Fruit fly (Drosophila melanogaster) whole organism, prepupa: ENCODE results near the gene glu.

ENCODE experiments used
- Blimp-1 ChIP-seq: fragments of 200-800 bp; sonication (Bioruptor generic); optimal IDR thresholded peaks from 3 replicates; lab custom pipeline; 2017; ENCODE audit warnings: missing biosample characterization, missing genetic modification characterization, mild to moderate bottlenecking, moderate library complexity, missing genetic modification reagents
- CG10631 ChIP-seq: fragments of 200-800 bp; sonication (Bioruptor generic); optimal IDR thresholded peaks from 2 replicates; lab custom pipeline; 2016; ENCODE audit warnings: missing biosample characterization, missing genetic modification characterization
- CG10669 ChIP-seq: fragments of 200-800 bp; sonication (Bioruptor generic); optimal IDR thresholded peaks from 3 replicates; lab custom pipeline; 2018; ENCODE audit warnings: missing biosample characterization, mild to moderate bottlenecking, missing genetic modification characterization, moderate library complexity
- CG11294 ChIP-seq: fragments of 200-800 bp; sonication (Bioruptor generic); IDR thresholded peaks from 2 replicates; pipeline ENCODE4 v1.3.6; 2022; ENCODE audit warnings: missing biosample characterization, missing genetic modification characterization
- CG11762 ChIP-seq: fragments of 200-800 bp; sonication (Bioruptor generic); optimal IDR thresholded peaks from 3 replicates; lab custom pipeline; 2016; ENCODE audit warnings: missing biosample characterization, missing genetic modification characterization; ENCODE audit not compliant: insufficient read depth
- CG15336 ChIP-seq: fragments of 200-800 bp; sonication (Bioruptor generic); IDR thresholded peaks from 2 replicates; pipeline ENCODE4 v1.3.6; 2022; ENCODE audit warnings: missing biosample characterization, missing genetic modification characterization
- CG1621 ChIP-seq: fragments of 200-800 bp; sonication (Bioruptor generic); optimal IDR thresholded peaks from 3 replicates; lab custom pipeline; 2018; ENCODE audit warnings: missing biosample characterization, mild to moderate bottlenecking, missing genetic modification characterization
- CG16779 ChIP-seq: fragments of 200-800 bp; sonication (Bioruptor generic); optimal IDR thresholded peaks from 3 replicates; lab custom pipeline; 2017; ENCODE audit warnings: missing biosample characterization, mild to moderate bottlenecking, missing genetic modification characterization
- CG3032 ChIP-seq: fragments of 200-800 bp; optimal IDR thresholded peaks from 2 replicates; lab custom pipeline; 2019; ENCODE audit warnings: missing biosample characterization, mild to moderate bottlenecking, missing genetic modification characterization, moderate library complexity
- CG31627 ChIP-seq: fragments of 200-800 bp; sonication (Bioruptor generic); optimal IDR thresholded peaks from 3 replicates; lab custom pipeline; 2016; ENCODE audit warnings: missing biosample characterization, missing genetic modification characterization
- CG32006 ChIP-seq: fragments of 200-800 bp; sonication (Bioruptor generic); optimal IDR thresholded peaks from 3 replicates; lab custom pipeline; 2017; ENCODE audit warnings: missing biosample characterization, mild to moderate bottlenecking, missing genetic modification characterization
- CG34406 ChIP-seq: fragments of 200-800 bp; sonication (Bioruptor generic); optimal IDR thresholded peaks from 3 replicates; lab custom pipeline; 2016; ENCODE audit warnings: missing biosample characterization, missing genetic modification characterization
- CG3919 ChIP-seq: fragments of 200-800 bp; sonication (Bioruptor generic); optimal IDR thresholded peaks from 3 replicates; lab custom pipeline; 2016; ENCODE audit warnings: missing biosample characterization, missing genetic modification characterization
- CG4318 ChIP-seq: fragments of 200-800 bp; sonication (Bioruptor generic); optimal IDR thresholded peaks from 3 replicates; lab custom pipeline; 2017; ENCODE audit warnings: missing biosample characterization, mild to moderate bottlenecking, missing genetic modification characterization
- CG6276 ChIP-seq: fragments of 200-800 bp; sonication (Bioruptor generic); optimal IDR thresholded peaks from 2 replicates; lab custom pipeline; 2017; ENCODE audit warnings: missing biosample characterization, mild to moderate bottlenecking, missing genetic modification characterization
- CG6808 ChIP-seq: fragments of 200-800 bp; sonication (Bioruptor generic); optimal IDR thresholded peaks from 3 replicates; lab custom pipeline; 2017; ENCODE audit warnings: missing biosample characterization, missing genetic modification characterization, mild to moderate bottlenecking, moderate library complexity, missing genetic modification reagents
- CG8119 ChIP-seq: fragments of 200-800 bp; sonication (Bioruptor generic); IDR thresholded peaks from 3 replicates; pipeline ENCODE4 v1.3.6; 2022; ENCODE audit warnings: missing biosample characterization, missing genetic modification characterization
- CG8319 ChIP-seq: fragments of 200-800 bp; sonication (Bioruptor generic); optimal IDR thresholded peaks from 3 replicates; lab custom pipeline; 2016; ENCODE audit warnings: missing biosample characterization, missing genetic modification characterization
- CG8632 ChIP-seq: fragments of 200-800 bp; sonication (Bioruptor generic); optimal IDR thresholded peaks from 3 replicates; lab custom pipeline; 2016; ENCODE audit warnings: missing biosample characterization, missing genetic modification characterization
- Eip75B ChIP-seq: fragments of 200-800 bp; sonication (Bioruptor generic); optimal IDR thresholded peaks from 3 replicates; lab custom pipeline; 2016; ENCODE audit warnings: missing biosample characterization, missing genetic modification characterization
- Eip78C ChIP-seq: fragments of 200-800 bp; sonication (Bioruptor generic); peaks from one replicate; lab custom pipeline; 2016; ENCODE audit warnings: missing biosample characterization, missing genetic modification characterization
- Ets21C ChIP-seq: fragments of 200-800 bp; sonication (Bioruptor generic); optimal IDR thresholded peaks from 3 replicates; lab custom pipeline; 2016; ENCODE audit warnings: missing biosample characterization, missing genetic modification characterization
- Ets96B ChIP-seq: fragments of 200-800 bp; optimal IDR thresholded peaks from 2 replicates; lab custom pipeline; 2019; ENCODE audit warnings: missing biosample characterization, mild to moderate bottlenecking, missing genetic modification characterization, moderate library complexity
- Hr38 ChIP-seq: sonication (Bioruptor generic); optimal IDR thresholded peaks from 2 replicates; lab custom pipeline; 2016; ENCODE audit warnings: missing biosample characterization, missing genetic modification characterization
- Hr39 ChIP-seq: fragments of 200-800 bp; sonication (Bioruptor generic); optimal IDR thresholded peaks from 2 replicates; lab custom pipeline; 2016; ENCODE audit warnings: missing biosample characterization, missing genetic modification characterization
- Hr4 ChIP-seq: fragments of 200-800 bp; sonication (Bioruptor generic); optimal IDR thresholded peaks from 3 replicates; lab custom pipeline; 2016; ENCODE audit warnings: missing biosample characterization, missing genetic modification characterization
- Lpt ChIP-seq: fragments of 200-800 bp; sonication (Bioruptor generic); optimal IDR thresholded peaks from 3 replicates; lab custom pipeline; 2016; ENCODE audit warnings: missing biosample characterization, missing genetic modification characterization
- OdsH ChIP-seq: fragments of 200-800 bp; sonication (Bioruptor generic); optimal IDR thresholded peaks from 3 replicates; lab custom pipeline; 2016; ENCODE audit warnings: missing biosample characterization, missing genetic modification characterization
- Smox ChIP-seq: fragments of 200-800 bp; sonication (Bioruptor generic); optimal IDR thresholded peaks from 3 replicates; lab custom pipeline; 2016; ENCODE audit warnings: missing biosample characterization, missing genetic modification characterization
- Sox102F ChIP-seq: fragments of 200-800 bp; sonication (Bioruptor generic); optimal IDR thresholded peaks from 2 replicates; lab custom pipeline; 2016; ENCODE audit warnings: missing biosample characterization, mild to moderate bottlenecking, missing genetic modification characterization
- Sox14 ChIP-seq: fragments of 200-800 bp; sonication (Bioruptor generic); optimal IDR thresholded peaks from 3 replicates; lab custom pipeline; 2016; ENCODE audit warnings: missing biosample characterization, missing genetic modification characterization
- Sox15 ChIP-seq: fragments of 200-800 bp; sonication (Bioruptor generic); optimal IDR thresholded peaks from 3 replicates; lab custom pipeline; 2016; ENCODE audit warnings: missing biosample characterization, missing genetic modification characterization
- achi ChIP-seq: fragments of 200-800 bp; sonication (Bioruptor generic); optimal IDR thresholded peaks from 3 replicates; lab custom pipeline; 2016; ENCODE audit warnings: missing biosample characterization, missing genetic modification characterization
- acj6 ChIP-seq: fragments of 200-800 bp; sonication (Bioruptor generic); optimal IDR thresholded peaks from 3 replicates; lab custom pipeline; 2016; ENCODE audit warnings: missing biosample characterization, missing genetic modification characterization
- dac ChIP-seq: fragments of 200-800 bp; sonication (Bioruptor generic); optimal IDR thresholded peaks from 2 replicates; lab custom pipeline; 2017; ENCODE audit warnings: missing biosample characterization, mild to moderate bottlenecking, missing genetic modification characterization
- dsx ChIP-seq: fragments of 200-800 bp; optimal IDR thresholded peaks from 3 replicates; lab custom pipeline; 2019; ENCODE audit warnings: missing biosample characterization, mild to moderate bottlenecking, missing genetic modification characterization, moderate library complexity; ENCODE audit not compliant: poor library complexity, severe bottlenecking
- eg ChIP-seq: fragments of 200-800 bp; sonication (Bioruptor generic); IDR thresholded peaks from 3 replicates; pipeline ENCODE4 v1.3.6; 2022; ENCODE audit warnings: missing biosample characterization, missing genetic modification characterization
- esn ChIP-seq: fragments of 200-800 bp; sonication (Bioruptor generic); optimal IDR thresholded peaks from 2 replicates; lab custom pipeline; 2016; ENCODE audit warnings: missing biosample characterization, mild to moderate bottlenecking, missing genetic modification characterization, moderate library complexity
- fd85E ChIP-seq: fragments of 200-800 bp; sonication (Bioruptor generic); optimal IDR thresholded peaks from 3 replicates; lab custom pipeline; 2016; ENCODE audit warnings: missing biosample characterization, missing genetic modification characterization
- lz ChIP-seq: fragments of 200-800 bp; sonication (Bioruptor generic); optimal IDR thresholded peaks from 3 replicates; lab custom pipeline; 2016; ENCODE audit warnings: missing biosample characterization, missing genetic modification characterization
- net ChIP-seq: fragments of 200-800 bp; sonication (Bioruptor generic); optimal IDR thresholded peaks from 3 replicates; lab custom pipeline; 2016; ENCODE audit warnings: missing biosample characterization, missing genetic modification characterization
- pdm3 ChIP-seq: fragments of 200-800 bp; sonication (Bioruptor generic); optimal IDR thresholded peaks from 3 replicates; lab custom pipeline; 2016; ENCODE audit warnings: missing biosample characterization, missing genetic modification characterization
- salr ChIP-seq, 2 experiments: fragments of 200-800 bp; sonication (Bioruptor generic); optimal IDR thresholded peaks; 3 replicates each; lab custom pipeline; 2016 to 2018; ENCODE audit warnings: missing biosample characterization in 2 of 2, missing genetic modification characterization in 2 of 2, mild to moderate bottlenecking in 1 of 2
- spab ChIP-seq: fragments of 200-800 bp; sonication (Bioruptor generic); optimal IDR thresholded peaks from 2 replicates; lab custom pipeline; 2017; ENCODE audit warnings: missing biosample characterization, mild to moderate bottlenecking, missing genetic modification characterization, missing genetic modification reagents
- svp ChIP-seq: fragments of 200-800 bp; sonication (Bioruptor generic); peaks from one replicate; lab custom pipeline; 2016; ENCODE audit warnings: missing biosample characterization, missing genetic modification characterization
- topi ChIP-seq: fragments of 200-800 bp; sonication (Bioruptor generic); optimal IDR thresholded peaks from 3 replicates; lab custom pipeline; 2016; ENCODE audit warnings: missing biosample characterization, missing genetic modification characterization
- vri ChIP-seq: fragments of 200-800 bp; sonication (Bioruptor generic); optimal IDR thresholded peaks from 3 replicates; lab custom pipeline; 2016; ENCODE audit warnings: missing biosample characterization, mild to moderate bottlenecking, missing genetic modification characterization

The glu gene

DNA sequence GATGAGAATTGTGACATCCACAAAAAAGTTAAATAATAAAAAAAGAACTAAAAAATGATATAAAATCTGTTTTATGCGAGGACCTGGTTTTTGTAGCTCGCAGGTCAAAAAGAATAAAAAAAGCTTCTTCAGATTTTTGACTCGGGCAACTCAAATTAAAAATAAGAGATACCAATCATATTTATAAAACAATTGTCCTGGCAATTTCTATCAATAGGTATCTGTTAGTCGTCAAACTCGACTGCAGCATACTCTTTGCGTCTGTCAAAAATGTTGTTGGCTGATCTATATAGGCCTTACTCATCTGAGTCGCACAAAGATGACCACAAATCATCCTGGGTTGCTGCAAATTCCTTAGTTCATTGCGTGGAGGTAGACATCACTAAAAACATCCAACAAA is 15.6 kb downstream of the glu start:
- TF ChIP-seq CG6276 (no peak), Sox15 (GFP tag; lab: Kevin White, UChicago) (no peak), Ets21C (GFP tag; lab: Kevin White, UChicago) (no peak), eg (GFP tag; lab: Robert Waterston, UW) (no peak), CG34406 (GFP tag; lab: Kevin White, UChicago) (no peak), Eip78C (GFP tag; lab: Kevin White, UChicago) (no peak)

DNA sequence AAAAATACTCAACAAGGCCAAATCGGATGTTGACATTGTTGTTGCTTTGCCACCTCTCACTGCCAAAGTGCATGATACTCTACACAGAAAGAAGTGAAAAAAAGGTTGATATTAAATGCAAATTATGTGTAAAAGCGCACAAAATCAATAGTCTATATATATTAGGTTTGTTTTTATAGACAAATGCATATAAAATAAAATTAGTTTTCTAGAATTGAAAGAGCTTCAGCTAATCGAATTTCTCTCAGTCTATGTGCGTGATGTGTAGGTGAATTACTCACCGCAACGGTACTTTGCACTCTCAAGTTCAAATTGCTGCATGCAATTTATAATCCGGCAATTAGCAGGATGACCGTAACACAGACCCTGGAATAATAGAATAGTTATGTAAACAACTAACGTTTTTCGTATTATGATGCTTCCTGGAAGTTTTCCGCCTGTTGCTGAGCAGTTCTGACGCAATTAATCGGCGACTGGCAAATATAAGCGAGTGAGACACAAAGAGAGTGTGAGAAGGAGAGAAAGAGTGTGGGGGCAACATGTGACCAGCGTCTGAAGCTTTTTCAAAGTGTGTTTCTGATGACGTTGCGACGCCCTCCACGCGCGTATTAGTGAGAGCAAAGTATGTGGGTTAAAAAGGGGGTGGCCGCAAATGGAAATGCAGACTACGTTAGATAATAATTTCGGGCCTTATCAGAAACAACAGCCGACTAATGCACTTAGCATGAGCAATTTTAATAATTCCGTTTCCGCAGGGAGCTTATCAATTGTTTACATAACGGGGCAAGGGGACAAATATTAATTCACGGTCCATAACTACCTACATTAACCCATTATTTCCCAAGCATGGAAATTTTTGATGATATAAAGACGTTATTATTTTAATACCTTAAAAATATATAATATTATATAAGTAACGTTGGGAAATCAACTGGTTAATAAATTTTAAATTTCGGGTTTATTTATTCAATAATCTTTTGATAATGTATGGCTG is 17.2 kb downstream of the glu start:
- TF ChIP-seq CG31627 (GFP tag; lab: Kevin White, UChicago): peak; percentile 95
- peak; percentile 97 for TF ChIP-seq CG34406 (GFP tag; lab: Kevin White, UChicago)
- TF ChIP-seq Ets21C (GFP tag; lab: Kevin White, UChicago): peak; percentile 92
- peak; percentile 96 for TF ChIP-seq Ets96B (tag; lab: Kevin White, UChicago)
- peak; percentile 71 for TF ChIP-seq dac (GFP tag; lab: Kevin White, UChicago)
- TF ChIP-seq spab (GFP tag; lab: Kevin White, UChicago): peak; percentile 92
- TF ChIP-seq Lpt (GFP tag; lab: Kevin White, UChicago): peak; percentile 94
- TF ChIP-seq CG8119: peak; percentile 97
- TF ChIP-seq CG10669: peak; percentile 95
- TF ChIP-seq Eip78C (GFP tag; lab: Kevin White, UChicago): peak; percentile 99
- TF ChIP-seq Smox (GFP tag; lab: Kevin White, UChicago): peak; percentile 96
- peak; percentile 97 for TF ChIP-seq Eip75B
- no peak for TF ChIP-seq CG4318 (GFP tag; lab: Kevin White, UChicago)
- peak; percentile 93 for TF ChIP-seq Sox14 (GFP tag; lab: Kevin White, UChicago)
- peak; percentile 84 for TF ChIP-seq fd85E
- TF ChIP-seq achi (GFP tag; lab: Kevin White, UChicago): peak; percentile 97
- peak; percentile 96 for TF ChIP-seq Sox102F (GFP tag; lab: Kevin White, UChicago)
- peak; percentile 95 for TF ChIP-seq CG8632 (GFP tag; lab: Kevin White, UChicago)
- peak; percentile 91 for TF ChIP-seq CG6808 (GFP tag; lab: Kevin White, UChicago)
- TF ChIP-seq dsx (GFP tag; lab: Kevin White, UChicago): peak; percentile 94
- peak; percentile 94 for TF ChIP-seq CG3032 (tag; lab: Kevin White, UChicago)
- peak; percentile 97 for TF ChIP-seq Hr4 (GFP tag; lab: Kevin White, UChicago)
- TF ChIP-seq Hr39 (GFP tag; lab: Kevin White, UChicago): peak; percentile 95
- peak; percentile 98 for TF ChIP-seq esn (GFP tag; lab: Kevin White, UChicago)
- peak; percentile 90 for TF ChIP-seq Blimp-1
- TF ChIP-seq CG3919 (GFP tag; lab: Kevin White, UChicago): peak; percentile 98
- peak; percentile 92 for TF ChIP-seq Sox15 (GFP tag; lab: Kevin White, UChicago)
- TF ChIP-seq net: peak; percentile 97
- peak; percentile 82 for TF ChIP-seq CG16779 (tag; lab: Kevin White, UChicago)
- peak; percentile 87 for TF ChIP-seq CG1621 (tag; lab: Kevin White, UChicago)
- peak; percentile 98 for TF ChIP-seq vri (GFP tag; lab: Kevin White, UChicago)
- peak; percentile 96 for TF ChIP-seq acj6
- TF ChIP-seq CG15336 (GFP tag; lab: Robert Waterston, UW): peak; percentile 97
- peak; percentile 94 for TF ChIP-seq CG11294 (GFP tag; lab: Robert Waterston, UW)
- peak; percentile 97 for TF ChIP-seq CG10631 (GFP tag; lab: Kevin White, UChicago)
- peak; percentile 99 for TF ChIP-seq svp (GFP tag; lab: Kevin White, UChicago)
- peak; percentile 96 for TF ChIP-seq CG8319 (GFP tag; lab: Kevin White, UChicago)
- peak; percentile 95 for TF ChIP-seq CG32006 (GFP tag; lab: Kevin White, UChicago)
- peak; percentile 97 for TF ChIP-seq CG11762
- peak; percentile 81 to 96 for TF ChIP-seq salr (GFP tag; optimal IDR thresholded peaks at IDR 0.05; lab: Kevin White, UChicago)
- TF ChIP-seq Hr38 (GFP tag; lab: Kevin White, UChicago): no peak
- peak; percentile 96 for TF ChIP-seq pdm3 (GFP tag; lab: Kevin White, UChicago)
- peak; percentile 97 for TF ChIP-seq eg (GFP tag; lab: Robert Waterston, UW)
- TF ChIP-seq topi: peak; percentile 98
- TF ChIP-seq lz (GFP tag; lab: Kevin White, UChicago): peak; percentile 95
- peak; percentile 97 for TF ChIP-seq OdsH (GFP tag; lab: Kevin White, UChicago)
